Fruit fly (Drosophila melanogaster) whole organism, embryonic: ENCODE results near the gene Dus1.
A peak's percentile ranks its signal among the peaks of the same experiment; 100 is the strongest.

Source experiments
- Aef1 ChIP-seq: fragments of 200-800 bp; sonication (Bioruptor generic); IDR thresholded peaks from 3 replicates; pipeline ENCODE4 v1.3.6; 2022; ENCODE audit warnings: missing biosample characterization, missing genetic modification characterization
- Atf6 ChIP-seq: fragments of 200-800 bp; sonication (Bioruptor generic); IDR thresholded peaks from 2 replicates; pipeline ENCODE4 v1.3.6; 2022; ENCODE audit warnings: missing biosample characterization, missing genetic modification characterization
- CG10267 ChIP-seq: fragments of 200-800 bp; sonication (Bioruptor generic); optimal IDR thresholded peaks from 2 replicates; lab custom pipeline; 2018; ENCODE audit warnings: missing biosample characterization, mild to moderate bottlenecking, missing genetic modification characterization, moderate library complexity
- CG10979 ChIP-seq: fragments of 200-800 bp; sonication (Bioruptor generic); optimal IDR thresholded peaks from 2 replicates; lab custom pipeline; 2018; ENCODE audit warnings: missing biosample characterization, mild to moderate bottlenecking, missing genetic modification characterization, moderate library complexity
- CG11247 ChIP-seq: fragments of 200-800 bp; sonication (Bioruptor generic); IDR thresholded peaks from 2 replicates; pipeline ENCODE4 v1.3.6; 2022; ENCODE audit warnings: missing biosample characterization, missing genetic modification characterization
- CG11723 ChIP-seq: fragments of 200-800 bp; sonication (Bioruptor generic); optimal IDR thresholded peaks from 2 replicates; lab custom pipeline; 2017; ENCODE audit warnings: missing biosample characterization, mild to moderate bottlenecking, missing genetic modification characterization
- CG12659 ChIP-seq: fragments of 200-800 bp; sonication (Bioruptor generic); optimal IDR thresholded peaks from 3 replicates; lab custom pipeline; 2017; ENCODE audit warnings: mild to moderate bottlenecking, missing biosample characterization, missing genetic modification reagents, missing genetic modification characterization
- CG13287 ChIP-seq: fragments of 200-800 bp; sonication (Bioruptor generic); IDR thresholded peaks from 2 replicates; pipeline ENCODE4 v1.3.6; 2022; ENCODE audit warnings: missing biosample characterization, missing genetic modification characterization; ENCODE audit not compliant: partially characterized antibody
- CG14441 ChIP-seq: fragments of 200-800 bp; sonication (Bioruptor generic); IDR thresholded peaks from 2 replicates; pipeline ENCODE4 v1.3.6; 2022; ENCODE audit warnings: missing biosample characterization, missing genetic modification characterization
- CG15479 ChIP-seq: fragments of 200-800 bp; sonication (Bioruptor generic); optimal IDR thresholded peaks from 3 replicates; lab custom pipeline; 2019; ENCODE audit warnings: missing biosample characterization, mild to moderate bottlenecking, missing genetic modification characterization, moderate library complexity
- CG17328 ChIP-seq: fragments of 200-800 bp; sonication (Bioruptor generic); IDR thresholded peaks from 2 replicates; pipeline ENCODE4 v1.3.6; 2022; ENCODE audit warnings: missing biosample characterization, missing genetic modification characterization
- CG17361 ChIP-seq: fragments of 200-800 bp; sonication (Bioruptor generic); IDR thresholded peaks from 3 replicates; pipeline ENCODE4 v1.3.6; 2022; ENCODE audit warnings: missing biosample characterization, missing genetic modification characterization
- CG17385 ChIP-seq: fragments of 200-800 bp; sonication (Bioruptor generic); optimal IDR thresholded peaks from 3 replicates; lab custom pipeline; 2018; ENCODE audit warnings: missing biosample characterization, mild to moderate bottlenecking, missing genetic modification characterization
- CG17829 ChIP-seq: fragments of 200-800 bp; optimal IDR thresholded peaks from 2 replicates; lab custom pipeline; 2019; ENCODE audit warnings: missing biosample characterization, mild to moderate bottlenecking, missing genetic modification characterization, moderate library complexity
- CG33557 ChIP-seq: fragments of 200-800 bp; sonication (Bioruptor generic); optimal IDR thresholded peaks from 2 replicates; lab custom pipeline; 2019; ENCODE audit warnings: missing biosample characterization, mild to moderate bottlenecking, missing genetic modification characterization, moderate library complexity
- CG34376 ChIP-seq: fragments of 200-800 bp; sonication (Bioruptor generic); optimal IDR thresholded peaks from 2 replicates; lab custom pipeline; 2018; ENCODE audit warnings: missing biosample characterization, mild to moderate bottlenecking, missing genetic modification characterization
- CG4820 ChIP-seq: fragments of 200-800 bp; sonication (Bioruptor generic); optimal IDR thresholded peaks from 3 replicates; lab custom pipeline; 2016; ENCODE audit warnings: missing biosample characterization, missing genetic modification characterization
- CG5953 ChIP-seq: fragments of 200-800 bp; sonication (Bioruptor generic); IDR thresholded peaks from 2 replicates; pipeline ENCODE4 v1.3.6; 2022; ENCODE audit warnings: missing biosample characterization, missing genetic modification characterization
- CG6683 ChIP-seq: fragments of 200-800 bp; sonication (Bioruptor generic); optimal IDR thresholded peaks from 2 replicates; lab custom pipeline; 2017; ENCODE audit warnings: missing biosample characterization, mild to moderate bottlenecking, missing genetic modification characterization, missing genetic modification reagents
- CG8359 ChIP-seq: fragments of 200-800 bp; sonication (Bioruptor generic); optimal IDR thresholded peaks from 2 replicates; lab custom pipeline; 2017; ENCODE audit warnings: missing biosample characterization, mild to moderate bottlenecking, missing genetic modification characterization, borderline replicate concordance
- CG8944 ChIP-seq: fragments of 200-800 bp; sonication (Bioruptor generic); optimal IDR thresholded peaks from 3 replicates; lab custom pipeline; 2016; ENCODE audit warnings: missing biosample characterization, missing genetic modification characterization
- CG9727 ChIP-seq: fragments of 200-800 bp; sonication (Bioruptor generic); optimal IDR thresholded peaks from 3 replicates; lab custom pipeline; 2017; ENCODE audit warnings: missing biosample characterization, mild to moderate bottlenecking, missing genetic modification characterization
- HmgD ChIP-seq: fragments of 200-800 bp; sonication (Bioruptor generic); optimal IDR thresholded peaks from 3 replicates; lab custom pipeline; 2016; ENCODE audit warnings: missing biosample characterization, missing genetic modification characterization
- NC2β ChIP-seq: fragments of 200-800 bp; sonication (Bioruptor generic); optimal IDR thresholded peaks from 2 replicates; lab custom pipeline; 2016; ENCODE audit warnings: missing biosample characterization, missing genetic modification characterization
- Nf-YA ChIP-seq: fragments of 200-800 bp; sonication (Bioruptor generic); IDR thresholded peaks from 2 replicates; pipeline ENCODE4 v1.3.6; 2022; ENCODE audit warnings: missing biosample characterization, missing genetic modification characterization
- Nf-YC ChIP-seq: fragments of 200-800 bp; optimal IDR thresholded peaks from 3 replicates; lab custom pipeline; 2019; ENCODE audit warnings: missing biosample characterization, mild to moderate bottlenecking, missing genetic modification characterization, moderate library complexity
- Trl ChIP-seq, 3 experiments: fragments of >200 bp in 2 of 3; fragments of 200-800 bp in 1 of 3; sonication (Bioruptor generic) in 1 of 3; optimal IDR thresholded peaks; 2 replicates in 1 of 3; 3 replicates in 2 of 3; lab custom pipeline; 2016 to 2017; ENCODE audit warnings: missing biosample characterization in 1 of 3, missing genetic modification characterization in 1 of 3
- Xbp1 ChIP-seq: fragments of 200-800 bp; sonication (Bioruptor generic); optimal IDR thresholded peaks from 3 replicates; lab custom pipeline; 2016; ENCODE audit warnings: missing biosample characterization, mild to moderate bottlenecking, missing genetic modification characterization
- ac ChIP-seq: fragments of 200-800 bp; sonication (Bioruptor generic); optimal IDR thresholded peaks from 3 replicates; lab custom pipeline; 2017; ENCODE audit warnings: missing biosample characterization, mild to moderate bottlenecking, missing genetic modification characterization
- bbx ChIP-seq: fragments of 200-800 bp; sonication (Bioruptor generic); IDR thresholded peaks from 2 replicates; pipeline ENCODE4 v1.3.6; 2022; ENCODE audit warnings: missing biosample characterization, missing genetic modification characterization; ENCODE audit not compliant: partially characterized antibody
- dmrt99B ChIP-seq: fragments of 200-800 bp; sonication (Bioruptor generic); optimal IDR thresholded peaks from 2 replicates; lab custom pipeline; 2018; ENCODE audit warnings: missing biosample characterization, mild to moderate bottlenecking, missing genetic modification characterization, moderate library complexity
- en ChIP-seq: fragments of 200-800 bp; sonication (Bioruptor generic); optimal IDR thresholded peaks from 2 replicates; lab custom pipeline; 2016; ENCODE audit warnings: missing biosample characterization, missing genetic modification characterization
- ewg ChIP-seq: fragments of 200-800 bp; sonication (Bioruptor generic); optimal IDR thresholded peaks from 3 replicates; lab custom pipeline; 2017; ENCODE audit warnings: mild to moderate bottlenecking, missing biosample characterization, missing genetic modification reagents, missing genetic modification characterization
- fru ChIP-seq: fragments of >200 bp; optimal IDR thresholded peaks from 2 replicates; lab custom pipeline; 2017
- gem ChIP-seq: fragments of 200-800 bp; sonication (Bioruptor generic); optimal IDR thresholded peaks from 2 replicates; lab custom pipeline; 2019; ENCODE audit warnings: missing biosample characterization, mild to moderate bottlenecking, missing genetic modification characterization, moderate library complexity
- gfzf ChIP-seq: fragments of 200-800 bp; sonication (Bioruptor generic); optimal IDR thresholded peaks from 2 replicates; lab custom pipeline; 2016; ENCODE audit warnings: missing biosample characterization, mild to moderate bottlenecking, missing genetic modification characterization, moderate library complexity
- grn ChIP-seq: fragments of 200-800 bp; sonication (Bioruptor generic); optimal IDR thresholded peaks from 3 replicates; lab custom pipeline; 2017; ENCODE audit warnings: missing biosample characterization, missing genetic modification characterization
- h ChIP-seq: fragments of >200 bp; optimal IDR thresholded peaks from 2 replicates; lab custom pipeline; 2017
- hbn ChIP-seq: fragments of 200-800 bp; sonication (Bioruptor generic); IDR thresholded peaks from 2 replicates; pipeline ENCODE4 v1.3.6; 2022; ENCODE audit warnings: missing biosample characterization, missing genetic modification characterization; ENCODE audit not compliant: partially characterized antibody
- hkb ChIP-seq, 2 experiments: fragments of 200-800 bp in 1 of 2; fragments of >200 bp in 1 of 2; sonication (Bioruptor generic) in 1 of 2; IDR thresholded peaks in 1 of 2; optimal IDR thresholded peaks in 1 of 2; 2 replicates each; pipeline versions ENCODE4 v1.3.6 to Lab custom; 2017 to 2022; ENCODE audit warnings: missing biosample characterization in 1 of 2, missing genetic modification characterization in 1 of 2
- jumu ChIP-seq: fragments of 200-800 bp; sonication (Bioruptor generic); optimal IDR thresholded peaks from 3 replicates; lab custom pipeline; 2016; ENCODE audit warnings: missing biosample characterization, missing genetic modification characterization
- maf-S ChIP-seq: fragments of 200-800 bp; sonication (Bioruptor generic); optimal IDR thresholded peaks from 2 replicates; lab custom pipeline; 2016; ENCODE audit warnings: missing biosample characterization, missing genetic modification characterization
- mam ChIP-seq: fragments of 200-800 bp; sonication (Bioruptor generic); optimal IDR thresholded peaks from 3 replicates; lab custom pipeline; 2016; ENCODE audit warnings: missing biosample characterization, missing genetic modification characterization
- nerfin-1 ChIP-seq: fragments of 200-800 bp; sonication (Bioruptor generic); optimal IDR thresholded peaks from 3 replicates; lab custom pipeline; 2019; ENCODE audit warnings: missing biosample characterization, mild to moderate bottlenecking, missing genetic modification characterization, moderate library complexity
- phol ChIP-seq: fragments of 200-800 bp; sonication (Bioruptor generic); optimal IDR thresholded peaks from 3 replicates; lab custom pipeline; 2018; ENCODE audit warnings: missing biosample characterization, mild to moderate bottlenecking, missing genetic modification characterization, moderate library complexity
- seq ChIP-seq: fragments of 200-800 bp; sonication (Bioruptor generic); IDR thresholded peaks from 2 replicates; pipeline ENCODE4 v1.3.6; 2022; ENCODE audit warnings: missing biosample characterization, missing genetic modification characterization
- sqz ChIP-seq: fragments of 200-800 bp; sonication (Bioruptor generic); optimal IDR thresholded peaks from 3 replicates; lab custom pipeline; 2018; ENCODE audit warnings: missing biosample characterization, mild to moderate bottlenecking, missing genetic modification characterization
- unpg ChIP-seq: fragments of 200-800 bp; sonication (Bioruptor generic); optimal IDR thresholded peaks from 3 replicates; lab custom pipeline; 2018; ENCODE audit warnings: missing biosample characterization, mild to moderate bottlenecking, missing genetic modification characterization, moderate library complexity

Dus1 gene

dm6 chr2L:249048-249825 lies 22.3 kb downstream of the Dus1 start (continued):
- TF ChIP-seq CG6683 (GFP tag; lab: Kevin White, UChicago) (no peak), grn (no peak), CG34376 (GFP tag; lab: Kevin White, UChicago) (peak; percentile 21), CG15479 (GFP tag; lab: Kevin White, UChicago) (peak; percentile 87), CG17361 (GFP tag; lab: Robert Waterston, UW) (0 out of 3 replicates have a peak, but pooled peaks have one; percentile 22), hbn (GFP tag; lab: Robert Waterston, UW) (no peak; the same call in 1 of the 2 replicates), Nf-YC (tag; lab: Kevin White, UChicago) (peak; percentile 25), hkb (optimal IDR thresholded peaks at IDR 0.05; lab: Kevin White, UChicago) (no peak), hkb (GFP tag; IDR thresholded peaks at IDR 0.05; lab: Robert Waterston, UW) (no peak), jumu (no peak), CG8359 (GFP tag; lab: Kevin White, UChicago) (no peak), unpg (GFP tag; lab: Kevin White, UChicago) (peak; percentile 5), CG14441 (GFP tag; lab: Robert Waterston, UW) (no peak), ewg (GFP tag; lab: Kevin White, UChicago) (peak; percentile 60), Xbp1 (GFP tag; lab: Kevin White, UChicago) (peak; percentile 47), CG13287 (GFP tag; lab: Robert Waterston, UW) (peak; percentile 62), gfzf (GFP tag; lab: Kevin White, UChicago) (no peak), Trl (optimal IDR thresholded peaks at IDR 0.05; lab: Kevin White, UChicago) (peak; percentile 95 to 97), Trl (GFP tag; optimal IDR thresholded peaks at IDR 0.05; lab: Kevin White, UChicago) (peak; percentile 31), CG8944 (GFP tag; lab: Kevin White, UChicago) (peak; percentile 10), sqz (GFP tag; lab: Kevin White, UChicago) (peak; percentile 68), seq (peak; percentile 6), CG4820 (no peak), bbx (GFP tag; lab: Robert Waterston, UW) (peak; percentile 10; the same call in 1 of the 2 replicates), fru (lab: Kevin White, UChicago) (no peak), Atf6 (GFP tag; lab: Robert Waterston, UW) (peak; percentile 15; the same call in 1 of the 2 replicates), CG11723 (GFP tag; lab: Kevin White, UChicago) (no peak), CG33557 (GFP tag; lab: Kevin White, UChicago) (no peak), en (GFP tag; lab: Kevin White, UChicago) (no peak), Aef1 (GFP tag; lab: Robert Waterston, UW) (no peak), CG17829 (tag; lab: Kevin White, UChicago) (no peak), Nf-YA (no peak), ac (GFP tag; lab: Kevin White, UChicago) (no peak), HmgD (GFP tag; lab: Kevin White, UChicago) (peak; percentile 21), maf-S (GFP tag; lab: Kevin White, UChicago) (no peak), CG11247 (GFP tag; lab: Robert Waterston, UW) (no peak), mam (GFP tag; lab: Kevin White, UChicago) (no peak), h (lab: Kevin White, UChicago) (no peak), CG12659 (GFP tag; lab: Kevin White, UChicago) (no peak), CG5953 (GFP tag; lab: Robert Waterston, UW) (no peak), CG10267 (tag; lab: Kevin White, UChicago) (no peak), CG9727 (GFP tag; lab: Kevin White, UChicago) (no peak), dmrt99B (peak; percentile 13), gem (tag; lab: Kevin White, UChicago) (peak; percentile 47), nerfin-1 (tag; lab: Kevin White, UChicago) (peak; percentile 3), NC2β (GFP tag; lab: Kevin White, UChicago) (no peak), phol (tag; lab: Kevin White, UChicago) (no peak), CG17385 (peak; percentile 97), CG10979 (peak; percentile 15), CG17328 (GFP tag; lab: Robert Waterston, UW) (0 out of 2 replicates have a peak, but pooled peaks have one; percentile 22)
